Worm (Caenorhabditis elegans): Measurements from ENCODE around the gene B0281.4.

DNA sequence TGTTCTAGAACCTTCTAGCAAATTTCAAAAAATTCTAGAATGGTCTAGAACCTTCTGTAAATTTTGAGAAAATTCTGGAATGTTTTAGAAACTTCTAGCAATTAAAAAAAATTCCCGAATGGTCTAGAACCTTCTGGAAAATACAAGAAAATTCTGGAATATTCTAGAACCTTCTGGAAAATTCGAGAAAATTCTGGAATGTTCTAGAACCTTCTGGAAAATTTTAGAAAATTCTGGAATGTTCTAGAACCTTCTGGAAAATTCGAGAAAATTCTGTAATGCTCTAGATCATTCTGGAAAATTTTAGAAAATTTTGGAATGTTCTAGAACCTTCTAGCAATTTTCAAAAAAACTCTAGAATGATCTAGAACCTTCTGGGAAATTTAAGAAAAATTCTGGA lies 31.8 kb upstream of the B0281.4 start:
- TF ChIP-seq nhr-237 (tag; optimal IDR thresholded peaks at IDR 0.05) (no peak), elt-2 (tag; optimal IDR thresholded peaks at IDR 0.05) (no peak), elt-1 (tag; optimal IDR thresholded peaks at IDR 0.05) (no peak), mdl-1 (tag; optimal IDR thresholded peaks at IDR 0.05) (no peak)
